Fruit fly (Drosophila melanogaster): ENCODE measurements around the gene CG7565.

CG7565 gene

DNA sequence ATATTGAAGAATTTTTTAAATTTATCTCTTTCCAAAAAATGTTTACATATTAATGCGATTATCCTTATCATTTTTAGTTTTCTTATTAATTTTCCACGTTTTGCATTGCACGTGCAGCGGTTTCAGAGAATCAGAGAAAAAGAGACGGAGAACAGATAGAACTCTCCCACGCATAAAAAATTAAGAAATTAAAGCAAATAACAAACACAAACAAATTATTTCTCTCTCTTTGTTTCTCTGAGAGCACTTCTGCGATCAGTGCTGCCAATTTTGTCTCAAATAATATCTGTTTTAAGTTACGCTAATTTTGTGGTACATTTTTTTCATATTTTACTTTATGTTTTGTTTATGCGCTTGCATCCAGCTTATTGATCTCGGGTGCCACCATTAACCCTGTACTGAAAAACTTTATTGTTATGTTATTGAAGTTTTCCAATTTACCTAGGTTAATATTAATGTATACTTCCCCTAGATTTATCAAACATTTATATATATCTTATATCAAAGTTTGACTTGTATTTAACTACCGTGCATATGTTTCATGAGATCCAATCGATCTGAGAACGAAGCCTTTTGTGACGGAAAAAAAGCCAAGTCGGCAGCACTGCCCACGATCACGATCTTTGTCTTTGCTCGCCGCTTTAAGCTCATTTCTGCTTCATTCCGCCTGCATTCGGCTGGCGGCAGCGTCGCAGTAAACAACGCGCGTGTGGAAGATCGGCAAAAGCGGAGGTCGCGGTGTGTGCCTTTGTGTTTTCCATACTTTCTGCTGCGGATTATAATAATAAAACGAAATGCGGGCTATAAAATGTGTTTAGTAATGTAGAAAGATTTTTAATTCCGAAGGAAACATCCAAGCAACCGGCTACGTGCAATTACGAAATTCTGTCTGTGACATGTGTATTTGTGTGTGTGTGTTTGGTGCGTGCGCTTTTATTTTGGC is 28.1 kb downstream of the CG7565 start, which contains the start of gene Sarm:
Gene Sarm, plus strand, starts transcription at position 661 of the 943 bp plus-strand sequence.
- TF ChIP-seq Eip93F (GFP tag; optimal IDR thresholded peaks at IDR 0.05) (peak; percentile 48), CG6854 (GFP tag; optimal IDR thresholded peaks at IDR 0.05) (peak; percentile 28), CG8319 (GFP tag; optimal IDR thresholded peaks at IDR 0.05) (no peak), CG8119 (GFP tag; IDR thresholded peaks at IDR 0.05) (peak; percentile 46; the same call in 2 of the 3 replicates), fkh (GFP tag; optimal IDR thresholded peaks at IDR 0.05) (peak; percentile 8), Hr39 (GFP tag; optimal IDR thresholded peaks at IDR 0.05) (peak; percentile 34), CG31627 (GFP tag; optimal IDR thresholded peaks at IDR 0.05) (peak; percentile 58), Hr4 (GFP tag; optimal IDR thresholded peaks at IDR 0.05) (peak; percentile 61), CG11294 (GFP tag; IDR thresholded peaks at IDR 0.05) (no peak), CG1621 (tag; optimal IDR thresholded peaks at IDR 0.05) (no peak), CG11762 (GFP tag; optimal IDR thresholded peaks at IDR 0.05; ENCODE audit: insufficient read depth) (peak; percentile 34), CG6792 (GFP tag; optimal IDR thresholded peaks at IDR 0.05) (peak; percentile 57), Blimp-1 (GFP tag; optimal IDR thresholded peaks at IDR 0.05) (peak; percentile 41), ss (GFP tag; optimal IDR thresholded peaks at IDR 0.05) (peak; percentile 41 to 46), Lpt (GFP tag; optimal IDR thresholded peaks at IDR 0.05) (peak; percentile 24), CG3919 (GFP tag; optimal IDR thresholded peaks at IDR 0.05) (peak; percentile 33), OdsH (GFP tag; optimal IDR thresholded peaks at IDR 0.05) (peak; percentile 38), fd59A (GFP tag; optimal IDR thresholded peaks at IDR 0.05) (peak; percentile 37), CG9139 (GFP tag; optimal IDR thresholded peaks at IDR 0.05) (peak; percentile 14), Ets21C (GFP tag; optimal IDR thresholded peaks at IDR 0.05) (no peak), CG11902 (GFP tag; optimal IDR thresholded peaks at IDR 0.05) (no peak), CG8632 (GFP tag; optimal IDR thresholded peaks at IDR 0.05) (peak; percentile 47), Gug (GFP tag; IDR thresholded peaks at IDR 0.05) (no peak), CG34406 (GFP tag; optimal IDR thresholded peaks at IDR 0.05) (peak; percentile 59), salr (GFP tag; optimal IDR thresholded peaks at IDR 0.05) (peak in 1 of 2 experiments; percentile 62), topi (GFP tag; optimal IDR thresholded peaks at IDR 0.05) (peak; percentile 38), net (GFP tag; optimal IDR thresholded peaks at IDR 0.05) (peak; percentile 55), Met (GFP tag; optimal IDR thresholded peaks at IDR 0.05) (peak; percentile 81), CG6808 (GFP tag; optimal IDR thresholded peaks at IDR 0.05) (peak; percentile 68), svp (GFP tag) (peak; percentile 91), CG3032 (tag; optimal IDR thresholded peaks at IDR 0.05) (peak; percentile 44), vri (GFP tag; optimal IDR thresholded peaks at IDR 0.05) (peak; percentile 59), dac (GFP tag; optimal IDR thresholded peaks at IDR 0.05) (no peak), Hr38 (GFP tag; optimal IDR thresholded peaks at IDR 0.05) (no peak), lz (GFP tag; optimal IDR thresholded peaks at IDR 0.05) (peak; percentile 57), achi (GFP tag; optimal IDR thresholded peaks at IDR 0.05) (peak; percentile 61), CG16779 (tag; optimal IDR thresholded peaks at IDR 0.05) (peak; percentile 58), CG6276 (GFP tag; optimal IDR thresholded peaks at IDR 0.05) (peak; percentile 66), CG6163 (GFP tag; IDR thresholded peaks at IDR 0.05) (peak; percentile 39; the same call in 1 of the 3 replicates), eg (GFP tag; IDR thresholded peaks at IDR 0.05) (no peak; the same call in 2 of the 3 replicates), fd85E (GFP tag; optimal IDR thresholded peaks at IDR 0.05) (peak; percentile 7), CG15336 (GFP tag; IDR thresholded peaks at IDR 0.05) (no peak), esn (GFP tag; optimal IDR thresholded peaks at IDR 0.05) (peak; percentile 75), CG7368 (GFP tag; optimal IDR thresholded peaks at IDR 0.05) (peak; percentile 26), Sox102F (GFP tag; optimal IDR thresholded peaks at IDR 0.05) (peak; percentile 68), CG32006 (GFP tag; optimal IDR thresholded peaks at IDR 0.05) (peak; percentile 68), Eip78C (GFP tag) (peak; percentile 24), spab (GFP tag; optimal IDR thresholded peaks at IDR 0.05) (peak; percentile 32), acj6 (GFP tag; optimal IDR thresholded peaks at IDR 0.05) (peak; percentile 55), CG4318 (GFP tag; optimal IDR thresholded peaks at IDR 0.05) (no peak)
